Worm (Caenorhabditis elegans): ENCODE data around the gene sra-37.

DNA sequence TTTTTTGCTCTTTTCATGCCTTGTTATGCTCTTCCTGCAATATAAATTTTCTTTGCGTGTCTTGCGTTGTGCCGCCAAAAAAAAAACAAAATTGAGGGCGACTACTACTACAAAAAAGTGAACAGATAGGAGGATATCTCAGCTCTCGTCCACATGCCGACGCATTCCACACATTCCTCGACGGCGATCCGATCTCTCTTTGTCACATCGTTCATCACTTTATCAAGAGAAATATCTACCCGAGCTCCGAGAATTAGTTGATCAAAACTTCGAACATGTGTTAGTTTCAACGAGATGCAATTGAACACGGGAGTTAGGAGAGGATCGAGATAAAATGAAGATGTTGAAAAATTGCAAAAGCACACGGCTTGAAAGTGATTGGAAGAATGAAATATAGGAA lies 22.0 kb downstream of the sra-37 start:
- TF ChIP-seq ztf-11 (tag; optimal IDR thresholded peaks at IDR 0.05) (no peak), mep-1 (tag; optimal IDR thresholded peaks at IDR 0.05) (no peak)
